Fruit fly (Drosophila melanogaster): Measurements from ENCODE around the gene CG32532.
A peak's percentile ranks its signal among the peaks of the same experiment; 100 is the strongest.

CG32532 gene

dm6 chrX:19494285-19494684 lies 53.0 kb downstream of the CG32532 start, which contains the start of gene CG12204 (continued):
- TF ChIP-seq CG1603 (tag; optimal IDR thresholded peaks at IDR 0.05) (no peak), fru (optimal IDR thresholded peaks at IDR 0.05) (no peak), NC2β (GFP tag; optimal IDR thresholded peaks at IDR 0.05) (no peak), CG9609 (GFP tag; optimal IDR thresholded peaks at IDR 0.05) (no peak), hkb (optimal IDR thresholded peaks at IDR 0.05) (no peak), hkb (GFP tag; IDR thresholded peaks at IDR 0.05) (no peak), CG3847 (GFP tag; IDR thresholded peaks at IDR 0.05) (peak; percentile 43; the same call in 1 of the 2 replicates), CG32532 (GFP tag; IDR thresholded peaks at IDR 0.05) (peak; percentile 52), Spps (tag; optimal IDR thresholded peaks at IDR 0.05) (no peak), Max (GFP tag; optimal IDR thresholded peaks at IDR 0.05) (no peak), CG12659 (GFP tag; optimal IDR thresholded peaks at IDR 0.05) (peak; percentile 22), grau (tag; optimal IDR thresholded peaks at IDR 0.05) (no peak), chinmo (GFP tag; IDR thresholded peaks at IDR 0.05; ENCODE audit: partially characterized antibody) (no peak), Bgb (GFP tag; IDR thresholded peaks at IDR 0.05; ENCODE audit: partially characterized antibody) (no peak), bigmax (GFP tag; optimal IDR thresholded peaks at IDR 0.05) (no peak), unpg (GFP tag; optimal IDR thresholded peaks at IDR 0.05) (no peak), Chrac-16 (GFP tag; optimal IDR thresholded peaks at IDR 0.05) (no peak), CG12942 (GFP tag; optimal IDR thresholded peaks at IDR 0.05) (no peak), Abd-B (GFP tag; optimal IDR thresholded peaks at IDR 0.05) (no peak), pnt (GFP tag; optimal IDR thresholded peaks at IDR 0.05) (no peak), CG11723 (GFP tag; optimal IDR thresholded peaks at IDR 0.05) (no peak), dati (GFP tag; IDR thresholded peaks at IDR 0.05) (no peak), mirr (GFP tag; optimal IDR thresholded peaks at IDR 0.05) (no peak), Dp (GFP tag; optimal IDR thresholded peaks at IDR 0.05) (no peak), Hmx (GFP tag; optimal IDR thresholded peaks at IDR 0.05) (no peak), Mad (GFP tag; optimal IDR thresholded peaks at IDR 0.05) (no peak), CG2202 (tag; optimal IDR thresholded peaks at IDR 0.05) (no peak), CG14860 (GFP tag; IDR thresholded peaks at IDR 0.05; ENCODE audit: partially characterized antibody) (no peak), CG13296 (GFP tag; optimal IDR thresholded peaks at IDR 0.05) (no peak), CG30403 (GFP tag; optimal IDR thresholded peaks at IDR 0.05) (no peak), jing (GFP tag; optimal IDR thresholded peaks at IDR 0.05) (no peak), CG2875 (GFP tag; optimal IDR thresholded peaks at IDR 0.05) (no peak), CG7987 (GFP tag; optimal IDR thresholded peaks at IDR 0.05) (no peak), pho (GFP tag; optimal IDR thresholded peaks at IDR 0.05) (no peak), CG4730 (GFP tag; IDR thresholded peaks at IDR 0.05) (no peak), nau (GFP tag; optimal IDR thresholded peaks at IDR 0.05) (no peak), Tbp (GFP tag; optimal IDR thresholded peaks at IDR 0.05) (no peak), crc (GFP tag; optimal IDR thresholded peaks at IDR 0.05) (no peak), CG18011 (GFP tag; optimal IDR thresholded peaks at IDR 0.05) (no peak), CG15073 (GFP tag; optimal IDR thresholded peaks at IDR 0.05) (no peak), CG14441 (GFP tag; IDR thresholded peaks at IDR 0.05) (no peak), esg (GFP tag; conservative IDR thresholded peaks at IDR 0.05) (no peak), CG9797 (GFP tag; optimal IDR thresholded peaks at IDR 0.05) (no peak), CG13894 (tag; optimal IDR thresholded peaks at IDR 0.05) (no peak), Myb (GFP tag; optimal IDR thresholded peaks at IDR 0.05) (no peak), bsh (GFP tag; optimal IDR thresholded peaks at IDR 0.05) (no peak), ftz-f1 (GFP tag; optimal IDR thresholded peaks at IDR 0.05) (no peak), onecut (GFP tag; IDR thresholded peaks at IDR 0.05) (peak; percentile 15; the same call in 1 of the 2 replicates), Ptx1 (GFP tag; IDR thresholded peaks at IDR 0.05) (no peak), cg (GFP tag; optimal IDR thresholded peaks at IDR 0.05) (no peak), yki (optimal IDR thresholded peaks at IDR 0.05) (no peak), Scr (GFP tag; IDR thresholded peaks at IDR 0.05; ENCODE audit: partially characterized antibody) (no peak), vnd (GFP tag; IDR thresholded peaks at IDR 0.05; ENCODE audit: partially characterized antibody) (no peak)

All from whole organism, embryonic.